Fruit fly (Drosophila melanogaster): ENCODE results near the gene CtIP.

CtIP gene

dm6 chr3L:20399550-20400109 lies 36.4 kb upstream of the CtIP start (continued):
- TF ChIP-seq CG16779 (GFP tag; IDR thresholded peaks at IDR 0.05) (peak; percentile 66), CG4282 (GFP tag; optimal IDR thresholded peaks at IDR 0.05) (peak; percentile 86), bcd (GFP tag; optimal IDR thresholded peaks at IDR 0.05) (peak; percentile 87), CG17361 (GFP tag; IDR thresholded peaks at IDR 0.05) (peak; percentile 96), CG6254 (GFP tag; optimal IDR thresholded peaks at IDR 0.05) (peak; percentile 55), CG33557 (GFP tag; optimal IDR thresholded peaks at IDR 0.05) (peak; percentile 63), CG7357 (GFP tag; IDR thresholded peaks at IDR 0.05) (peak; percentile 72), az2 (GFP tag; optimal IDR thresholded peaks at IDR 0.05) (peak; percentile 89), Bgb (GFP tag; IDR thresholded peaks at IDR 0.05; ENCODE audit: partially characterized antibody) (no peak), gem (tag; optimal IDR thresholded peaks at IDR 0.05) (peak; percentile 93), shn (GFP tag; optimal IDR thresholded peaks at IDR 0.05) (peak; percentile 69), gfzf (GFP tag; optimal IDR thresholded peaks at IDR 0.05) (no peak), CG16815 (GFP tag; optimal IDR thresholded peaks at IDR 0.05) (peak; percentile 77), Spps (tag; optimal IDR thresholded peaks at IDR 0.05) (peak; percentile 48), Usf (GFP tag; optimal IDR thresholded peaks at IDR 0.05) (peak; percentile 70), jing (GFP tag; optimal IDR thresholded peaks at IDR 0.05) (peak; percentile 77), D19A (tag; optimal IDR thresholded peaks at IDR 0.05) (peak; percentile 84), TFAM (GFP tag; optimal IDR thresholded peaks at IDR 0.05) (peak; percentile 20), Gug (GFP tag; IDR thresholded peaks at IDR 0.05) (peak; percentile 87), pfk (GFP tag; optimal IDR thresholded peaks at IDR 0.05) (peak; percentile 40), CG17186 (GFP tag; optimal IDR thresholded peaks at IDR 0.05) (peak; percentile 29), CG31365 (tag; optimal IDR thresholded peaks at IDR 0.05) (peak; percentile 51), D (optimal IDR thresholded peaks at IDR 0.05) (no peak), D (GFP tag; optimal IDR thresholded peaks at IDR 0.05) (peak; percentile 81), unc-4 (GFP tag; IDR thresholded peaks at IDR 0.05; ENCODE audit: partially characterized antibody) (no peak), Nf-YA (GFP tag; IDR thresholded peaks at IDR 0.05) (0 out of 2 replicates have a peak, but pooled peaks have one; percentile 50), CG7556 (GFP tag; optimal IDR thresholded peaks at IDR 0.05) (peak; percentile 89), h (optimal IDR thresholded peaks at IDR 0.05) (no peak), ab (GFP tag; optimal IDR thresholded peaks at IDR 0.05) (peak; percentile 82), sd (tag; optimal IDR thresholded peaks at IDR 0.05) (peak; percentile 85), CG5953 (GFP tag; IDR thresholded peaks at IDR 0.05) (peak; percentile 68), gcm (GFP tag; optimal IDR thresholded peaks at IDR 0.05) (peak; percentile 89), abd-A (tag; optimal IDR thresholded peaks at IDR 0.05) (peak; percentile 54), CG12659 (GFP tag; optimal IDR thresholded peaks at IDR 0.05) (peak; percentile 93), bowl (GFP tag; IDR thresholded peaks at IDR 0.05) (peak; percentile 68), CG31441 (GFP tag; IDR thresholded peaks at IDR 0.05) (peak; percentile 93), emc (GFP tag; optimal IDR thresholded peaks at IDR 0.05) (peak; percentile 41), Six4 (GFP tag; optimal IDR thresholded peaks at IDR 0.05) (peak; percentile 80), pum (GFP tag; optimal IDR thresholded peaks at IDR 0.05) (peak; percentile 56), fd102C (GFP tag; optimal IDR thresholded peaks at IDR 0.05) (no peak), corto (GFP tag; optimal IDR thresholded peaks at IDR 0.05) (peak; percentile 83), ro (GFP tag; IDR thresholded peaks at IDR 0.05) (peak; percentile 71), Fer1 (GFP tag; optimal IDR thresholded peaks at IDR 0.05) (peak; percentile 88), CG13296 (GFP tag; optimal IDR thresholded peaks at IDR 0.05) (peak; percentile 92), Camta (GFP tag; optimal IDR thresholded peaks at IDR 0.05) (peak; percentile 72), Mrtf (GFP tag; IDR thresholded peaks at IDR 0.05) (peak; percentile 78), CG12155 (GFP tag; optimal IDR thresholded peaks at IDR 0.05) (peak; percentile 85), pho (GFP tag; optimal IDR thresholded peaks at IDR 0.05) (peak; percentile 87), Hey (tag; optimal IDR thresholded peaks at IDR 0.05) (no peak), dmrt11E (tag; optimal IDR thresholded peaks at IDR 0.05) (peak; percentile 71), CG6854 (GFP tag; optimal IDR thresholded peaks at IDR 0.05) (peak; percentile 66)
